Worm (Caenorhabditis elegans) whole organism, L4 larva: Measurements from ENCODE around the gene npr-8.

Experiments used
- D1046.2 ChIP-seq: fragments of 200-800 bp; sonication (Bioruptor generic); IDR thresholded peaks from 2 replicates; pipeline ENCODE4 v1.3.6; 2022; ENCODE audit warnings: missing genetic modification characterization, missing compliant biosample characterization
- F26F4.8 ChIP-seq: fragments of 200-800 bp; sonication (Bioruptor generic); conservative IDR thresholded peaks from 2 replicates; pipeline ENCODE4 v1.3.6; 2022; ENCODE audit warnings: missing genetic modification characterization, missing compliant biosample characterization
- F49E8.2 ChIP-seq: sonication (generic microtip); optimal IDR thresholded peaks from 2 replicates; lab custom pipeline; 2016; ENCODE audit warnings: missing compliant biosample characterization, mild to moderate bottlenecking, missing genetic modification characterization, borderline replicate concordance
- T26A8.4 ChIP-seq: fragments of 200-800 bp; sonication (Bioruptor generic); IDR thresholded peaks from 2 replicates; pipeline ENCODE4 v1.3.6; 2022; ENCODE audit warnings: missing genetic modification characterization, missing compliant biosample characterization
- Y48G9A.11 ChIP-seq: fragments of 200-800 bp; sonication (Bioruptor generic); IDR thresholded peaks from 2 replicates; pipeline ENCODE4 v1.3.6; 2022; ENCODE audit warnings: missing genetic modification reagents, missing genetic modification characterization, missing compliant biosample characterization
- Y75B8A.6 ChIP-seq: fragments of 200-800 bp; sonication (Bioruptor generic); IDR thresholded peaks from 2 replicates; pipeline ENCODE4 v1.3.6; 2022; ENCODE audit warnings: missing genetic modification reagents, missing genetic modification characterization, missing compliant biosample characterization
- ZK337.2 ChIP-seq: fragments of 200-800 bp; sonication (Bioruptor generic); IDR thresholded peaks from 2 replicates; pipeline ENCODE4 v1.3.6; 2022; ENCODE audit warnings: missing genetic modification reagents, missing genetic modification characterization, missing compliant biosample characterization
- aha-1 ChIP-seq: fragments of 150-350 bp; peaks from one replicate; lab custom pipeline; 2014; ENCODE audit warnings: missing biosample characterization, missing genetic modification characterization
- ceh-28 ChIP-seq: fragments of 150-350 bp; optimal IDR thresholded peaks from 2 replicates; lab custom pipeline; 2014; ENCODE audit warnings: missing biosample characterization, missing genetic modification reagents, missing genetic modification characterization
- ceh-32 ChIP-seq: sonication (generic microtip); optimal IDR thresholded peaks from 2 replicates; lab custom pipeline; 2016; ENCODE audit warnings: mild to moderate bottlenecking, missing genetic modification characterization, missing compliant biosample characterization; ENCODE audit not compliant: poor library complexity
- cey-2 ChIP-seq: sonication (generic microtip); optimal IDR thresholded peaks from 3 replicates; lab custom pipeline; 2017; ENCODE audit warnings: missing genetic modification characterization, mild to moderate bottlenecking, missing compliant biosample characterization, antibody characterized with exemption, borderline replicate concordance; ENCODE audit not compliant: insufficient read depth
- daf-12 ChIP-seq: fragments of 150-350 bp; optimal IDR thresholded peaks from 2 replicates; lab custom pipeline; 2014; ENCODE audit warnings: missing biosample characterization, missing genetic modification reagents, missing genetic modification characterization
- daf-8 ChIP-seq: fragments of 200-800 bp; sonication (Bioruptor generic); IDR thresholded peaks from 2 replicates; pipeline ENCODE4 v1.3.6; 2022; ENCODE audit warnings: missing genetic modification characterization, missing compliant biosample characterization
- dmd-6 ChIP-seq: fragments of 200-800 bp; sonication (Bioruptor generic); IDR thresholded peaks from 2 replicates; pipeline ENCODE4 v1.3.6; 2022; ENCODE audit warnings: missing genetic modification reagents, missing genetic modification characterization, missing compliant biosample characterization
- dmd-8 ChIP-seq: fragments of 200-800 bp; sonication (Bioruptor generic); IDR thresholded peaks from 2 replicates; pipeline ENCODE4 v1.3.6; 2022; ENCODE audit warnings: missing genetic modification characterization, missing compliant biosample characterization
- dmd-9 ChIP-seq: fragments of 200-800 bp; sonication (Bioruptor generic); IDR thresholded peaks from 2 replicates; pipeline ENCODE4 v1.3.6; 2022; ENCODE audit warnings: missing genetic modification reagents, missing genetic modification characterization, missing compliant biosample characterization
- dpl-1 ChIP-seq: fragments of 150-350 bp; optimal IDR thresholded peaks from 2 replicates; lab custom pipeline; 2014; ENCODE audit warnings: missing biosample characterization, missing genetic modification reagents, missing genetic modification characterization
- duxl-1 ChIP-seq: sonication (generic microtip); optimal IDR thresholded peaks from 2 replicates; lab custom pipeline; 2016; ENCODE audit warnings: mild to moderate bottlenecking, missing genetic modification characterization, moderate library complexity, missing compliant biosample characterization; ENCODE audit not compliant: poor library complexity
- dve-1 ChIP-seq: sonication (generic microtip); optimal IDR thresholded peaks from 2 replicates; lab custom pipeline; 2017; ENCODE audit warnings: antibody characterized with exemption, mild to moderate bottlenecking, missing genetic modification characterization, missing compliant biosample characterization; ENCODE audit not compliant: insufficient read depth
- fkh-10 ChIP-seq: fragments of 150-350 bp; optimal IDR thresholded peaks from 2 replicates; lab custom pipeline; 2014; ENCODE audit warnings: missing biosample characterization, missing genetic modification reagents, missing genetic modification characterization
- hif-1 ChIP-seq, 2 experiments: sonication (generic microtip); optimal IDR thresholded peaks; 2 replicates each; lab custom pipeline; 2016 to 2017; ENCODE audit warnings: missing compliant biosample characterization in 2 of 2, missing genetic modification characterization in 2 of 2, missing genetic modification reagents in 2 of 2, missing genotype in 2 of 2, mild to moderate bottlenecking in 1 of 2
- hmg-1.1 ChIP-seq: fragments of 200-800 bp; sonication (Bioruptor generic); IDR thresholded peaks from 2 replicates; pipeline ENCODE4 v1.3.6; 2022; ENCODE audit warnings: missing genetic modification reagents, missing genetic modification characterization, missing compliant biosample characterization
- lin-15B ChIP-seq: fragments of 150-350 bp; sonication (generic microtip); optimal IDR thresholded peaks from 3 replicates; lab custom pipeline; 2014; ENCODE audit warnings: missing biosample characterization, missing genetic modification characterization
- lin-38 ChIP-seq: fragments of 200-800 bp; sonication (Bioruptor generic); IDR thresholded peaks from 2 replicates; pipeline ENCODE4 v1.3.6; 2022; ENCODE audit warnings: missing genetic modification reagents, missing genetic modification characterization, missing compliant biosample characterization
- lir-3 ChIP-seq: sonication (generic microtip); optimal IDR thresholded peaks from 2 replicates; lab custom pipeline; 2016; ENCODE audit warnings: mild to moderate bottlenecking, missing genetic modification characterization, missing compliant biosample characterization
- lsy-2 ChIP-seq, 2 experiments: fragments of 150-350 bp in 1 of 2; sonication (generic microtip) in 1 of 2; optimal IDR thresholded peaks; 2 replicates each; lab custom pipeline; 2014 to 2017; ENCODE audit warnings: missing biosample characterization in 2 of 2, missing genetic modification characterization in 2 of 2
- madf-9 ChIP-seq: fragments of 200-800 bp; sonication (Bioruptor generic); conservative IDR thresholded peaks from 2 replicates; pipeline ENCODE4 v1.3.6; 2022; ENCODE audit warnings: missing genetic modification reagents, missing genetic modification characterization, missing compliant biosample characterization
- mdl-1 ChIP-seq, 2 experiments: fragments of 150-350 bp in 1 of 2; sonication (generic microtip) in 1 of 2; optimal IDR thresholded peaks; 2 replicates each; lab custom pipeline; 2014 to 2017; ENCODE audit warnings: missing biosample characterization in 2 of 2, missing genetic modification characterization in 2 of 2
- mes-2 ChIP-seq: sonication (generic microtip); optimal IDR thresholded peaks from 2 replicates; lab custom pipeline; 2016; ENCODE audit warnings: missing genotype, mild to moderate bottlenecking, missing genetic modification characterization, missing compliant biosample characterization; ENCODE audit not compliant: poor library complexity, severe bottlenecking
- mxl-2 ChIP-seq: fragments of 200-800 bp; sonication (Bioruptor generic); conservative IDR thresholded peaks from 2 replicates; pipeline ENCODE4 v1.3.6; 2022; ENCODE audit warnings: missing genetic modification reagents, missing genetic modification characterization, missing compliant biosample characterization
- mxl-3 ChIP-seq: fragments of 200-800 bp; sonication (Bioruptor generic); optimal IDR thresholded peaks from 2 replicates; lab custom pipeline; 2018; ENCODE audit warnings: mild to moderate bottlenecking, missing genetic modification characterization, missing compliant biosample characterization
- nhr-10 ChIP-seq: fragments of 150-350 bp; optimal IDR thresholded peaks from 2 replicates; lab custom pipeline; 2014; ENCODE audit warnings: missing biosample characterization, missing genetic modification characterization
- nhr-102 ChIP-seq: sonication (generic microtip); optimal IDR thresholded peaks from 2 replicates; lab custom pipeline; 2016; ENCODE audit warnings: mild to moderate bottlenecking, missing genetic modification characterization, moderate library complexity, missing compliant biosample characterization
- nhr-111 ChIP-seq: fragments of 200-800 bp; sonication (Bioruptor generic); optimal IDR thresholded peaks from 2 replicates; lab custom pipeline; 2018; ENCODE audit warnings: mild to moderate bottlenecking, missing genetic modification characterization, missing compliant biosample characterization
- nhr-28 ChIP-seq: fragments of 150-350 bp; optimal IDR thresholded peaks from 2 replicates; lab custom pipeline; 2014; ENCODE audit warnings: missing biosample characterization, missing genetic modification characterization
- nhr-42 ChIP-seq: fragments of 200-800 bp; sonication (Bioruptor generic); IDR thresholded peaks from 2 replicates; pipeline ENCODE4 v1.3.6; 2022; ENCODE audit warnings: missing genetic modification characterization, missing compliant biosample characterization
- nhr-48 ChIP-seq: sonication (generic microtip); optimal IDR thresholded peaks from 2 replicates; lab custom pipeline; 2016; ENCODE audit warnings: mild to moderate bottlenecking, missing genetic modification characterization, missing compliant biosample characterization
- nhr-6 ChIP-seq: fragments of 150-350 bp; optimal IDR thresholded peaks from 2 replicates; lab custom pipeline; 2014; ENCODE audit warnings: missing biosample characterization, missing genetic modification characterization
- nhr-77 ChIP-seq: fragments of 150-350 bp; optimal IDR thresholded peaks from 2 replicates; lab custom pipeline; 2014; ENCODE audit warnings: missing biosample characterization, missing genetic modification characterization
- pqm-1 ChIP-seq: sonication (generic microtip); optimal IDR thresholded peaks from 2 replicates; lab custom pipeline; 2017; ENCODE audit warnings: missing biosample characterization, missing genetic modification characterization
- saeg-2 ChIP-seq: fragments of 200-800 bp; sonication (Bioruptor generic); IDR thresholded peaks from 2 replicates; pipeline ENCODE4 v1.3.6; 2022; ENCODE audit warnings: missing genetic modification reagents, missing genetic modification characterization, missing compliant biosample characterization
- sdz-12 ChIP-seq: fragments of 200-800 bp; sonication (Bioruptor generic); optimal IDR thresholded peaks from 2 replicates; lab custom pipeline; 2018; ENCODE audit warnings: mild to moderate bottlenecking, missing genetic modification characterization, missing compliant biosample characterization
- skn-1 ChIP-seq: fragments of 150-350 bp; optimal IDR thresholded peaks from 2 replicates; lab custom pipeline; 2014; ENCODE audit warnings: missing biosample characterization, missing genetic modification characterization
- snpc-1.2 ChIP-seq: fragments of 200-800 bp; sonication (Bioruptor generic); IDR thresholded peaks from 2 replicates; pipeline ENCODE4 v1.3.6; 2022; ENCODE audit warnings: missing genetic modification reagents, missing genetic modification characterization, missing compliant biosample characterization
- tag-97 ChIP-seq: fragments of 200-800 bp; sonication (Bioruptor generic); IDR thresholded peaks from 2 replicates; pipeline ENCODE4 v1.3.6; 2022; ENCODE audit warnings: missing genetic modification characterization, missing compliant biosample characterization
- unc-39 ChIP-seq: sonication (generic microtip); optimal IDR thresholded peaks from 2 replicates; lab custom pipeline; 2017; ENCODE audit warnings: missing biosample characterization, missing genetic modification characterization
- zfp-2 ChIP-seq: sonication (generic microtip); optimal IDR thresholded peaks from 2 replicates; lab custom pipeline; 2016; ENCODE audit warnings: mild to moderate bottlenecking, missing genetic modification characterization, missing compliant biosample characterization
- zip-11 ChIP-seq: fragments of 200-800 bp; sonication (Bioruptor generic); IDR thresholded peaks from 2 replicates; pipeline ENCODE4 v1.3.6; 2022; ENCODE audit warnings: missing genetic modification characterization, missing compliant biosample characterization
- zip-2 ChIP-seq: fragments of 150-350 bp; optimal IDR thresholded peaks from 2 replicates; lab custom pipeline; 2014; ENCODE audit warnings: missing biosample characterization, missing genetic modification characterization
- ztf-11 ChIP-seq: fragments of 150-350 bp; optimal IDR thresholded peaks from 2 replicates; lab custom pipeline; 2014; ENCODE audit warnings: missing biosample characterization, missing genetic modification characterization
- ztf-7 ChIP-seq: fragments of 150-350 bp; optimal IDR thresholded peaks from 2 replicates; lab custom pipeline; 2014; ENCODE audit warnings: missing biosample characterization, missing genetic modification characterization

npr-8 gene

ce11 chrX:7340915-7341559 lies 36.1 kb upstream of the npr-8 start, which contains the start of gene C07D8.6:
TSS of gene C07D8.6 (plus strand) at chrX:7341509.
- no peak for TF ChIP-seq ztf-11
- TF ChIP-seq dpl-1 (GFP tag; lab: Kevin White, UChicago), result no peak
- no peak for TF ChIP-seq Y75B8A.6 (GFP tag; lab: Robert Waterston, UW)
- TF ChIP-seq Y48G9A.11 (GFP tag; lab: Robert Waterston, UW), result no peak
- TF ChIP-seq T26A8.4, result no peak
- TF ChIP-seq ceh-28 (tag; lab: Kevin White, UChicago), result no peak
- TF ChIP-seq mxl-3 (GFP tag; lab: Kevin White, UChicago), result peak; percentile 82
- TF ChIP-seq zfp-2 (tag; lab: Kevin White, UChicago), result no peak
- peak; percentile 95 for TF ChIP-seq pqm-1
- peak; percentile 60 for TF ChIP-seq nhr-6
- no peak for TF ChIP-seq tag-97 (GFP tag; lab: Robert Waterston, UW)
- TF ChIP-seq F26F4.8 (GFP tag; lab: Robert Waterston, UW), result no peak
- no peak for TF ChIP-seq skn-1 (tag; lab: Kevin White, UChicago)
- no peak for TF ChIP-seq cey-2
- no peak for TF ChIP-seq zip-2 (tag; lab: Kevin White, UChicago)
- TF ChIP-seq mes-2 (tag; lab: Kevin White, UChicago), result peak; percentile 26
- no peak for TF ChIP-seq hmg-1.1
- TF ChIP-seq lir-3 (tag; lab: Kevin White, UChicago), result no peak
- TF ChIP-seq nhr-28, result peak; percentile 95
- TF ChIP-seq sdz-12, result no peak
- no peak for TF ChIP-seq madf-9 (GFP tag; lab: Robert Waterston, UW)
- TF ChIP-seq ZK337.2 (GFP tag; lab: Robert Waterston, UW), result no peak
- no peak for TF ChIP-seq F49E8.2
- no peak for TF ChIP-seq ztf-7 (tag; lab: Kevin White, UChicago)
- no peak for TF ChIP-seq zip-11
- TF ChIP-seq dmd-6 (GFP tag; lab: Robert Waterston, UW), result peak; percentile 86
- TF ChIP-seq nhr-102 (tag; lab: Kevin White, UChicago), result no peak
- TF ChIP-seq aha-1, result peak; percentile 96
- no peak for TF ChIP-seq lin-15B
- peak; percentile 70 for TF ChIP-seq nhr-77
- no peak for TF ChIP-seq dmd-8 (GFP tag; lab: Robert Waterston, UW)
- no peak for TF ChIP-seq unc-39 (tag; lab: Kevin White, UChicago)
- peak; percentile 83 for TF ChIP-seq nhr-48
- TF ChIP-seq snpc-1.2, result no peak
- no peak for TF ChIP-seq duxl-1 (tag; lab: Kevin White, UChicago)
- no peak for TF ChIP-seq daf-12 (tag; lab: Kevin White, UChicago)
- no peak for TF ChIP-seq D1046.2
- TF ChIP-seq lin-38, result no peak
- no peak for TF ChIP-seq dmd-9 (GFP tag; lab: Robert Waterston, UW)
- peak in 1 of 2 experiments; percentile 52 for TF ChIP-seq lsy-2 (tag; optimal IDR thresholded peaks at IDR 0.05; lab: Kevin White, UChicago)
- no peak for TF ChIP-seq hif-1 (tag; optimal IDR thresholded peaks at IDR 0.05; lab: Kevin White, UChicago)
- TF ChIP-seq mdl-1 (tag; optimal IDR thresholded peaks at IDR 0.05; lab: Kevin White, UChicago), result peak in 1 of 2 experiments; percentile 50
- no peak for TF ChIP-seq daf-8 (GFP tag; lab: Robert Waterston, UW)
- TF ChIP-seq nhr-42 (GFP tag; lab: Robert Waterston, UW), result no peak
- TF ChIP-seq nhr-10 (tag; lab: Kevin White, UChicago), result no peak
- no peak for TF ChIP-seq ceh-32 (tag; lab: Kevin White, UChicago)
- no peak for TF ChIP-seq nhr-111 (GFP tag; lab: Kevin White, UChicago)
- TF ChIP-seq mxl-2 (GFP tag; lab: Robert Waterston, UW), result no peak
- TF ChIP-seq saeg-2 (GFP tag; lab: Robert Waterston, UW), result 0 out of 2 replicates have a peak, but pooled peaks have one; percentile 33
- no peak for TF ChIP-seq fkh-10
- peak; percentile 79 for TF ChIP-seq dve-1 (tag; lab: Kevin White, UChicago)
